Fruit fly (Drosophila melanogaster): ENCODE data around the gene CG42788.

DNA sequence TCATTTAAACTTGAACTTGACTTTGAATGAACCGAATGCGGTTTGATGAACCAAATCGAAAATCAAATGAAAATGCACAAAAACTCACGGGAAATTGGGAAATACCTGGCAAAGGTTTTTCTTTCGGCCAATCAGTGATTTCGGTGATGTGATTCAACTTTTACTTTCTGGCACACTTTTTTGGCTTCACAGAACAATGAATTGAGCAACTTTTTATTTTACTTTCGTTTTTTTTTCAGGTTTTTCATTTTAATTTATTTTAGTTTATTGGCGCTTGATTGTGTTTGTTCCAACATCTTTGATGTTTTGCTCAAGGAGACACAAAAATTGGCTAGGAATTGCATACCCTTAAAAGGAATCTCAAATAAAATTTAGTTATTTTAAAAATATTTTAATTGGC, 49.7 kb upstream of the CG42788 start, which contains the start of gene Mf:
- no peak for TF ChIP-seq emc (GFP tag; optimal IDR thresholded peaks at IDR 0.05)
- no peak for TF ChIP-seq CG11456 (GFP tag; IDR thresholded peaks at IDR 0.05)
- TF ChIP-seq Nf-YA (GFP tag; IDR thresholded peaks at IDR 0.05) = no peak
- TF ChIP-seq zfh2 (GFP tag; optimal IDR thresholded peaks at IDR 0.05) = no peak
